Fruit fly (Drosophila melanogaster): Measurements from ENCODE around the gene CG4098.

Gene CG4098

DNA sequence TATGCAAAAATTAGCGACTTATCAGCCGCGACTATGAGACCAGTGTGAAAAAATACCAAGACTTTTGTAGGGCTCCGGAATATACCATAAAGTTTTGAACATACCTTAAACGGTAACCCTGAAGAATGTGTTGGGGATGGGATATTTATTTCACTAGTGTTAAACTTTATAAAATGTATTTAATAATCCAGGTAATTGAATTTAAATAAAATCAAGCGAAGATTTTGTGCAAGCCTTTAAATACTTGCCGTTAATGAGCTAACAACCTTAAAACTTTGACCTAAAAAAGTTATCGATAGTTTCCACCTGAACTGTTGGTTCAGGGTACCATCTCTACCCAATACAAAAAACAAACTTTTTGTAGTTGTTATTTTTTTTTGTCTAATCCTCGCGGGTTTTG lies 3.0 kb upstream of the CG4098 start, which contains the start of gene CG4101 (continued):
- TF ChIP-seq CG8388 (GFP tag; optimal IDR thresholded peaks at IDR 0.05) (peak; percentile 52), CG31388 (GFP tag; optimal IDR thresholded peaks at IDR 0.05) (no peak), Nf-YB (GFP tag; optimal IDR thresholded peaks at IDR 0.05) (peak; percentile 39), br (optimal IDR thresholded peaks at IDR 0.05) (no peak), twi (tag; optimal IDR thresholded peaks at IDR 0.05) (peak; percentile 67), CG8281 (tag; optimal IDR thresholded peaks at IDR 0.05) (peak; percentile 37), pita (GFP tag; optimal IDR thresholded peaks at IDR 0.05) (no peak), pnt (GFP tag; optimal IDR thresholded peaks at IDR 0.05) (peak; percentile 66), tin (GFP tag; optimal IDR thresholded peaks at IDR 0.05) (peak; percentile 76), E2f2 (GFP tag; IDR thresholded peaks at IDR 0.05) (peak; percentile 65; the same call in 1 of the 2 replicates), CG1529 (GFP tag; optimal IDR thresholded peaks at IDR 0.05) (peak; percentile 43), gce (GFP tag; IDR thresholded peaks at IDR 0.05) (peak; percentile 43; the same call in 1 of the 3 replicates), Oli (tag; optimal IDR thresholded peaks at IDR 0.05) (peak; percentile 64), Trl (optimal IDR thresholded peaks at IDR 0.05) (no peak), Trl (GFP tag; optimal IDR thresholded peaks at IDR 0.05) (peak; percentile 82), CG3163 (GFP tag; optimal IDR thresholded peaks at IDR 0.05) (peak; percentile 2), oc (tag; optimal IDR thresholded peaks at IDR 0.05) (peak; percentile 44), CG2202 (tag; optimal IDR thresholded peaks at IDR 0.05) (peak; percentile 52), Gsc (GFP tag; IDR thresholded peaks at IDR 0.05) (peak; percentile 29; the same call in 1 of the 2 replicates), dan (GFP tag; IDR thresholded peaks at IDR 0.05) (no peak), H15 (GFP tag; IDR thresholded peaks at IDR 0.05) (peak; percentile 58; the same call in 1 of the 3 replicates), psq (GFP tag; optimal IDR thresholded peaks at IDR 0.05) (peak; percentile 47), Bdp1 (GFP tag; optimal IDR thresholded peaks at IDR 0.05) (peak; percentile 67), peb (GFP tag; IDR thresholded peaks at IDR 0.05) (peak; percentile 55), repo (GFP tag; optimal IDR thresholded peaks at IDR 0.05) (peak; percentile 30), Hr51 (GFP tag; optimal IDR thresholded peaks at IDR 0.05) (peak; percentile 76 to 78), Spps (tag; optimal IDR thresholded peaks at IDR 0.05) (peak; percentile 25), CG34224 (GFP tag; IDR thresholded peaks at IDR 0.05; ENCODE audit: partially characterized antibody) (peak; percentile 87), Dad (GFP tag; optimal IDR thresholded peaks at IDR 0.05) (peak; percentile 41), abd-A (tag; optimal IDR thresholded peaks at IDR 0.05) (no peak), ewg (GFP tag; optimal IDR thresholded peaks at IDR 0.05) (peak; percentile 49), CG11504 (tag; optimal IDR thresholded peaks at IDR 0.05) (peak; percentile 80), luna (GFP tag; optimal IDR thresholded peaks at IDR 0.05) (peak; percentile 77), YL-1 (GFP tag; optimal IDR thresholded peaks at IDR 0.05) (peak; percentile 79), grn (GFP tag; optimal IDR thresholded peaks at IDR 0.05) (no peak), Sox102F (GFP tag; optimal IDR thresholded peaks at IDR 0.05) (peak; percentile 81), gem (tag; optimal IDR thresholded peaks at IDR 0.05) (peak; percentile 90), CG7839 (tag; optimal IDR thresholded peaks at IDR 0.05) (peak; percentile 79), Dll (GFP tag; IDR thresholded peaks at IDR 0.05; ENCODE audit: partially characterized antibody) (peak; percentile 93), CG2889 (GFP tag; IDR thresholded peaks at IDR 0.05) (peak; percentile 40; the same call in 1 of the 3 replicates), CG32767 (GFP tag; IDR thresholded peaks at IDR 0.05) (peak; percentile 77), CG12236 (GFP tag; optimal IDR thresholded peaks at IDR 0.05) (peak; percentile 12), CG30403 (GFP tag; optimal IDR thresholded peaks at IDR 0.05) (peak; percentile 91), tgo (GFP tag; IDR thresholded peaks at IDR 0.05) (peak; percentile 80), CG12299 (tag; optimal IDR thresholded peaks at IDR 0.05) (peak; percentile 79), CG1603 (tag; optimal IDR thresholded peaks at IDR 0.05) (peak; percentile 71), nerfin-2 (GFP tag; IDR thresholded peaks at IDR 0.05; ENCODE audit: partially characterized antibody) (no peak), scrt (GFP tag; optimal IDR thresholded peaks at IDR 0.05) (peak; percentile 43), CG7357 (GFP tag; IDR thresholded peaks at IDR 0.05) (0 out of 3 replicates have a peak, but pooled peaks have one; percentile 30), CG6683 (GFP tag; optimal IDR thresholded peaks at IDR 0.05) (peak; percentile 47), HmgZ (tag; optimal IDR thresholded peaks at IDR 0.05) (peak; percentile 86)
